Fruit fly (Drosophila melanogaster) S2 (cell line): ENCODE data around the gene CG13962.
A peak's percentile ranks its signal among the peaks of the same experiment; 100 is the strongest.

Source experiments
- CG8478 ChIP-seq: fragments of >200 bp; optimal IDR thresholded peaks from 2 replicates; lab custom pipeline; 2018
- CTCF ChIP-seq, 2 experiments: fragments of >200 bp; optimal IDR thresholded peaks; 2 replicates each; lab custom pipeline; 2018

CG13962 gene

DNA sequence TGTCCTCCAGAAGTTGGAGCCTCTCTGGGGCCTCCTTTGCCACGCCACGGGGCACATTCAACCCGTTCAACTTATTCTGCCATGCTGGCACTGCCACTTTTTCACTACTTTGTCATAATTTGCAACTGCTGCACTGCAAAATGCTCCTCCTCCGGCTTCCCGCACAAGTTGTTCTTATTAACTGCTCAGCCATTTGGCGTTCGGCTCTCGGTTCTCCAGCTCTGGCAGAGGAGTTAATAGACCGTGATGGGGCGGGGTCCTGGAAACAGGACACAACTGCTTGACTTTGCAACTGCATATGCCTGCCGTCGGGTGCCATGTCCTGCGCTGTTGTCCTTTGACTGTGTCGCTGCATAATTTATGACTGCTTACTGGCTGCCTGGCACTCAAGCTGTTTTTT, 9.3 kb downstream of the CG13962 start:
- no peak for TF ChIP-seq CG8478 (lab: Kevin White, UChicago)
- TF ChIP-seq CTCF (optimal IDR thresholded peaks at IDR 0.05; lab: Kevin White, UChicago), result no peak

DNA sequence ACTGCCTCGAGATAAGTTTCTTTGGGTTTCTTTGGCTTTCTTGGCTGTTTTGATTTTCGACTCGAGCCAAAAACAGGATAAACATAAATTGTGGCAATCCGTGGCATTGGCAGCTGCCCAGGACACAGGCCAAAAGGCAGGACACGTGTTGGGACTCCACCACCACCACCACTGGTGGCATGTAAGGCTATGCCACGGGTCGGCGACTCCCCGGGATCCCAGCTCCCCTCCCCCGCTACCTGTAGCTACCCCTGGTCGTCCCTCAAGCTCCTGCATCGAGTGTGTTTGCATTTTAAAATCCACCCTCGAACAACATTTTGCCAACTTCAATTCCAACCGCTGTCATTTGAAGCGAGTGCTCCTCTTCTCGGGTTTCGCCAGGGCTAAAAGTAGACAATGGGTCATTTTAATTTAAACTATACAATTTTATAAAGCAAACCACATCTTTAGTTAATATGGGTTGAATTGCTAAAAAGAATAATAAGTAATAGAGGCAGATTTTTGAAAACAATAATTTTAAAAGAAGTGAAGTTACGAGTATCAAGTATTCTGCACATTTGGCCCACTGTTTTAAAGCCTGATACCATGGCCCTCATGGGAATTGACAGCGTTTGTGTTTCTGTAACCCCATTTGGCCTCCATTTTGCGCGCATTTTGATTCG, 12.2 kb downstream of the CG13962 start:
- no peak for TF ChIP-seq CTCF (optimal IDR thresholded peaks at IDR 0.05; lab: Kevin White, UChicago)
- no peak for TF ChIP-seq CG8478 (lab: Kevin White, UChicago)

DNA sequence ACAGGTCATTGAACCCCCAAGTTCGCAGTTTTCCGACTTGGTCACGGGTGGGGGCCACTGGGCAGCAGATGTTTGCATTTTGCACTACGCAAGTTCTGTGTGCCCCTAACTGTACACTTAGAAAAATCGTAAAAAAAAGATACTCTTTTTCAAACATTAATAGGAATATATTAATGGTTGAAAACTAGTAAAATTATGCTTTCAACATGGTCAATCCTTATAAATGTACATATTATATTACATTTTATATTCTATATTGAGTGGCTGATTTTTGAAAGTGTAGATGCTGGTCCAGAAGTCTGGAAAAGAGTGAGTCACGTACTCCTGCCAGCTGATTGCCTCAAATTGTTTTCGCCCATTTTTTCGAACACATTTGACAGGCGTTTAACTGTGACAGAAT, 13.6 kb downstream of the CG13962 start:
- no peak for TF ChIP-seq CG8478 (lab: Kevin White, UChicago)

DNA sequence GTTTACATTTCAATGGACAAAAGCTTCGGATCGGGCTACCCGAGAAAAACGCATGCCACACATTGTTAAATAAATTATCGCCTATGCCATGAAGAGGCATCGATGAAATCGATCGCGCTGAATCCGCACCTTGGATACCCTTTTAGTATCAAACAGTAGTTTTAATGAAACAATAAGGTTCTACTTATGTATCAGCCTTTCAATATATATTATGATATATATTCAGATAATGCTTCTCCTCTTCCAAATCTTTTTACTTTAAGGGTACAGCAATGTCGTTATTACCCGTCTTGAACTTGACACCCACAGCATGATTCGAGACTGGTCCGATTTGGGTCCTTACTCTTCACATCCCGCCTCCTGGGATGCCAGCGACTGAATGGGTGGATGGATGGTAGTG, 14.4 kb downstream of the CG13962 start:
- no peak for TF ChIP-seq CG8478 (lab: Kevin White, UChicago)
- no peak for TF ChIP-seq CTCF (optimal IDR thresholded peaks at IDR 0.05; lab: Kevin White, UChicago)

DNA sequence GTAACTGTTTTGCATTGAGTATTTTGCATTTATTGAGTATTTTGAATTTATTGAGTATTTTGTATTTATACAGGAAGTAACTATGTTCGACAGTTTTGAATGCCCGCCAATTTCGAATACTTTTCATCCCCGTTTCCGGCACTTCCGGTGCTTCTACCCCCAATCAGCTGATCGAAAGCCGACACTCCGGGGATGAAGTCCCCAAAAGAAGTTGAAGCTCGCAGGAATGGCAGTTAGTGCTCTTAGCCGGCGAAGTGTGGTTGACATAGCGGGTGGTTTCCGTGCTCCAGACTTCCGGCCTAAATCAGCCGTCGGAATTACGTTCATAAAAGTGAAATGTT, 18.3 kb downstream of the CG13962 start, which contains the start of gene sick:
Gene sick (plus strand): TSS at position 255 of the 341 bp plus-strand sequence.
- TF ChIP-seq CTCF (optimal IDR thresholded peaks at IDR 0.05; lab: Kevin White, UChicago), result no peak
- TF ChIP-seq CG8478 (lab: Kevin White, UChicago), result no peak

DNA sequence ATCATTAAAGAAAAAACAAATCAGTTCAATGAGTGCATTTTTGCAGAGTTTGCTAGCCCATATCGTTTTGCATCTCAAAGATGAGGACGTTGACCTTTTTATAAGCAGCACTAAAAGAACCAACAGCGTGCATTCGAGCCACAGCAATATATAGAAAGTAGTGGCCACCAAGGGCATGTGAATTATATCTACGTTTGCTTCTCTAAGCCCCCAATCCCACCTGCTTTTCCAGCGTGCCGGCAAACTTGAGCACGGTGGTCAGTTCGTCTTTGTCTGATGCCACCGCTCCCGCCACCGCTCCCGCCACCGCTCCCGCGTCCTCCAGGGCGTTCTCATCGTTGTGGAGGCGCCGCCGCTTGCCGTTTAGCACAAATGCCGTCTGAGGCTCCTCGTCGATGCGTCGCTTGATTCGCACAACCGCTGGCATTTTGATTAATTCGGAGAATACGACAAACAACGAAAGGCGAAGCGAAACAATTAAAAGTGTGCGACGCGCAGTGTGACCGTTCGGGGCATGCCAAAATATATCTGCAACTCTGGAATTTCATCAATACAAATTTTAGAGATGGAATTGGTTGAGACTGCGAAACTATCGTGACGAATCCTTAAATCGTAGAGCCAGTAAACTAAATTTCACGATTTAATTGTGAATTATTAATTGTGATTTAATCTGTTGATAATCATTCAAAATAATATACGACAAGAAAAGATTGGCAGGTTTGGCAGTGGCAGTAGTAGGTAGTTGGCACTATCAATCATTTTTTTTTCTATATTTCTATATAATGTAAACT, 18.8 kb downstream of the CG13962 start:
- TF ChIP-seq CTCF (optimal IDR thresholded peaks at IDR 0.05; lab: Kevin White, UChicago), result peak in 1 of 2 experiments; percentile 27
- no peak for TF ChIP-seq CG8478 (lab: Kevin White, UChicago)

DNA sequence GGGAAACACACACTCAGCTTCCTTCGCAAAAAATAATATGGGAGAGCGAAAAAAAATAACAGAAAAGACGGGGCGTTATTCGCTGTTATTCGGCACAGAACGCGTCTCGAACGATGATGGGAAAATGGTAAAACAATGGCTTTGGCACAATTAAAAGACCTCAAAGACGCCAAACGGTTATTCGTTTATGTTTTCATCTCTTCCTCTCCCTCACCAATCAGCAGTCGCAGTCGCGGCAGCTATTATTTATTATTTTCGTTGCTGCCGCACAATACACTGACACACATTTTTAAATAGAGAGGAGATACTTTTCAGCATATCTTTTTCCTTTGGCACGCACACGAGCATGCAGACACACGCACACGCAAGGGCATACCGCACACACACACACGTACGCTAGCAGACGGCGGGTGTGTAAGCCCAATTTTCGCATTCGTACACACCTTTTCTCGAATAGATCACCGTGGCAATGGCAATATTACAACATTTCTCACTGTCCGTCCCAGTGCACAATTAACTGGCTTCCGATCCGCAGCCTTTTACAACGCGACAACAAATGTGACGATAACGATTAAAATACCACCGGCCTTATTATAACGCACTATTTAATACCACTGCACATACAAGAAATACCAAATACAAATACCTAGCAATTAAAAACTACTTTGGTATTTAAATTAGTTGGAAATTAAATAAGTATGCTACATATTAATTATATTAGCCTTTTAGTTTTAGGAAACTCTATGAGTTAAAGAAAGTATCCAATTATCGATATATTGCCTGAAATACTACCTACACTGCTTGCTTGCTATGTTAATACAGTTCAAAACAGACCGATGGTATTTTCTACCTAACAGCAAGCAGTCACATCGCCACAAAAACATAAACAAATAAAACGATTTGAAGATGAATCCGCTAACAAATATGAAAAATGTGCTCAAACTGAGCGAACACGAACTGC, 22.7 kb downstream of the CG13962 start, which contains the start of the genes CdGAPr and CG10466:
Gene CdGAPr (minus strand): TSS at position 562 of the 961 bp plus-strand sequence.
Gene CG10466 (plus strand): TSS at position 784 of the 961 bp plus-strand sequence.
- TF ChIP-seq CG8478 (lab: Kevin White, UChicago) (no peak), CTCF (optimal IDR thresholded peaks at IDR 0.05; lab: Kevin White, UChicago) (no peak)

DNA sequence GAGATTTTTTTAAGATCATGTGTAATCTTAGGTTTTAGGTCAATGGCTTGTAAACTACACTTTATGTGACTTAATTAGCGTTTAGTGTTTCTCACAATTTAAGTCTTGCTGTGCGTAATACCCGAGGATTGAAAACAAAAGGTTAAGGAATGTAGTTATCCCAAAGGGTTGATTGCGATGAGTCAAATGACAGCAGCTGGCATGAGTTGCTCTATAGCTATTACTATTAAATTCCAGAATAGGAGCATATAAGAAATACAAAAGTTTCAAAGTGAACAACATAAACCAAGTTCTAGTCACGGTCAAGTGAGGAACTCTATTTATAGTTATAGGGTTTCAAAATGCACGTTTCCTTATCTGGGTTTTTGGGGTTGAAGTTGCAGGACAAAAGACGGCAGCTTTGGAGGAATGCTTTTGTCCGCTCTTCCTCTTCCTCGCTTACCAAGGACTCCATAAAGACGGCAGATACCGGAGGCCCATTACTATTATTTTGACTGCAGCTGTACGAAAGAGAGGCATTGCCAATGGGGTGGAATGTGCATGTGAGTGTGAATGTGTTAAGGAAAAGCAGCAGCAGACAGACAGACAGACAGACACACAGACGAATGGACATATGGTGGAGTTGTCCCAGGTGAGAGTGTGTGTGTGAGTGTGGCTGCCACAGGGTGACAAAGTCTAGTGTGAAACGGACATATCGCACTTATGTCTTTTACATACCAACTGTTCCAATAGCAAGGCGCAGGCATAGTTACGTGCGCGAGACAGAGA, 23.6 kb downstream of the CG13962 start:
- no peak for TF ChIP-seq CTCF (optimal IDR thresholded peaks at IDR 0.05; lab: Kevin White, UChicago)
- TF ChIP-seq CG8478 (lab: Kevin White, UChicago), result no peak

DNA sequence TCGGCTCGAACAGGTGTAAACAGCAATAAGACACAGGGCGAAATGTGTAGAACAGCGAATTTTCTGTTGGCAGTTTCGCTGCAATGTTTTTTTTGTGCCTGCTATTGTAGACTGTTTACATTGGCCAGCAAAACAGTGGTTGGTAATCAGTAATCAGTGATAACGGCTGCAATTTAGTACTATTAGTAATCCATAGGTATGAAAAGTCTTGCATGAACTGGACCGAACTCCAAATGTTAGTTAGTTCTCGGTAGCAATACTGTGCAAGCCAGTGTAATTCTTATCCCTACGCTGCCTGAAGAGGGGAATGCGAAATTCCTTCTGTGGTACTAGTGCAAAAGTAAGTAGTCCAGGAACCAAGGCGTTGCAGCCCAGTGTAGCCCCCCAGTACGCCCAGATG, 25.6 kb downstream of the CG13962 start:
- TF ChIP-seq CG8478 (lab: Kevin White, UChicago) (no peak), CTCF (optimal IDR thresholded peaks at IDR 0.05; lab: Kevin White, UChicago) (no peak)

DNA sequence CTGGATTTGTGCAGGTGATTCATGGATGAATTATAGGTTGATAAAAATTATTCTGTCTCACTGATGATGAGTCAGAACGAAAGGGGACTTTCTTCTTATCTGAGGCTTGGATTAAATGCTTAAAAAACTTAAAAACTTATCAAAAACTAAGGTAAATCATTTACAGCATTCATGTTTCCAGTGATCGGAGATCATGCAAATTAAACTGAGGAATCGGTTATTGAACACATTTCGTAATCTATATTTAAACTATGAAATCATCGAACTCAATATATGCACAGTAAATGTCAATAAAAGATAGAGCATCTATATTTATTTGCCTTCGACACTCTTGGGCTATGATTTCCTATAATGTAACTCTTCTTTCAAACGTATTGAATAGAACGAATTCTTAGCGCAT, 26.4 kb downstream of the CG13962 start:
- TF ChIP-seq CG8478 (lab: Kevin White, UChicago), result no peak
- TF ChIP-seq CTCF (optimal IDR thresholded peaks at IDR 0.05; lab: Kevin White, UChicago), result no peak

DNA sequence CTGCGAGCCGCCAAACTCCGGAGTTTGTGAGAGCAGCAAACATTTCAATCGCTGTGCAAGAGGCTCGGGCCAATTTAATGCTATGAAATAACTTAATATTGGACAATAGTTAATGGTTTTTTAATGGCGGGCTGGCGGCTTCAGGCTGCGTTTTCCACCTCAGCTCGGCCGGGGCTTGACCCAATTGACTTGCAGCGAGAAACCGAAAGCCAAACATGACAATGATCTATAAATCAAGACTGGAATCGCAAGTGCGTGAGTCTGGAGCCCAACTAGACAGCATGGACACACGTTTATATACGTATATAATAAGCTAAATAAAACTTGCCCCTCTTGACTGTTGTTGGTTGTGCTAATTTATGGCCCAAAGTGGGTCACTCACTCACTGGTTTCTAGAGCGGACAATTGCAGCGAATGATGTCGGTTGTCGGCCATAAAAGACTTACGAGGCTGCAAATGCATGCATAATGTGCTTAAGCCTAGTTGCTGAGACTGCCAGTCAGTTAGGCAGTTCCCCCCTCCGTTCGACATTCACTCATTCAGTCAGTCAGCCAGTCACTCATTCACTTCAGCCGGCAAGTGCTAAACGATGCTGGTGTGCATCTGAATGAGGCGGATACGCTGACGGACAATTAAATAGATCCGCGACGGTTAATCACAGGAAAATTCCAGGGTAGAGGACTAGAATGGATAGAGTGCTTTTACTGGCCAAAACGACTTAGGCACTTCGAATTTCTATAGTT, 29.3 kb downstream of the CG13962 start:
- TF ChIP-seq CG8478 (lab: Kevin White, UChicago) (no peak), CTCF (optimal IDR thresholded peaks at IDR 0.05; lab: Kevin White, UChicago) (no peak)

DNA sequence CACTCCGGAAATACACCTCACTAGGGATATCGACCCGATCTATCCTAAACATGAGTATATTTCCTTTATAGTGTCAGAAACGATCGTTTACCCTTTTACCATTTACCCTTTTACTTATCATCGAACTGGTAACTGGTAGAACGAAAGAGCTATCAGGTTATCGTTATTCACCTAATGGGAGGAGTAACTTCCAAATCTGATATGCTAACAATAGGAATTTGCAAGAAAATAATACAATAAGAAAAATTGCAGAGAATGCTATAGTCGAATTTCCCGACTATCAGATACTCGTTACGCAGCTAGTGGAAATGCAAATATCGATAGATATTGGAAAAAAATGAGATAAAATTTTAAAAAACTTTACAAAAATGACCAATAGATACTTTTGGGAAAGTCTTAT, 40.1 kb downstream of the CG13962 start:
- no peak for TF ChIP-seq CTCF (optimal IDR thresholded peaks at IDR 0.05; lab: Kevin White, UChicago)
- TF ChIP-seq CG8478 (lab: Kevin White, UChicago), result no peak

DNA sequence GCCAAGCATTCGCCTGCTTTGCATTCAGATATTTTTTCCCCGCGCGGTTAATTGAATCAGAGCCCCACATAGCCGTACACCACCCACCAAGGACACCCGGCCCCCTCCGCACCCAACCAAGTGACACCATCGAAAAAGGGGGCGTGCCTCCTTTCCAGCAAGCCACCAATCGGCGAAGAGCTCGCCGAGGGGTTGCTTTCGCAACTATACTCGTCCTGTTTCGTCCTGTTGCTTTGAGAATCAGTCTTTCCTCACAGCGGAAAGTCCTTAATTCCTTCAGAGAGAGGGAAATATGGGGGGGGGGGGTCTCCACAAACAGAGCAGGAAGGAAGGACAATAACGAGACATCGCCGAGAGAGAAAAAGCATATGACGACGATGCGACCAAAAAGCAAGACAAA, 44.6 kb downstream of the CG13962 start:
- TF ChIP-seq CTCF (optimal IDR thresholded peaks at IDR 0.05; lab: Kevin White, UChicago) (no peak), CG8478 (lab: Kevin White, UChicago) (no peak)
